Fruit fly (Drosophila melanogaster): ENCODE results near the gene CG13926.

The CG13926 gene

DNA sequence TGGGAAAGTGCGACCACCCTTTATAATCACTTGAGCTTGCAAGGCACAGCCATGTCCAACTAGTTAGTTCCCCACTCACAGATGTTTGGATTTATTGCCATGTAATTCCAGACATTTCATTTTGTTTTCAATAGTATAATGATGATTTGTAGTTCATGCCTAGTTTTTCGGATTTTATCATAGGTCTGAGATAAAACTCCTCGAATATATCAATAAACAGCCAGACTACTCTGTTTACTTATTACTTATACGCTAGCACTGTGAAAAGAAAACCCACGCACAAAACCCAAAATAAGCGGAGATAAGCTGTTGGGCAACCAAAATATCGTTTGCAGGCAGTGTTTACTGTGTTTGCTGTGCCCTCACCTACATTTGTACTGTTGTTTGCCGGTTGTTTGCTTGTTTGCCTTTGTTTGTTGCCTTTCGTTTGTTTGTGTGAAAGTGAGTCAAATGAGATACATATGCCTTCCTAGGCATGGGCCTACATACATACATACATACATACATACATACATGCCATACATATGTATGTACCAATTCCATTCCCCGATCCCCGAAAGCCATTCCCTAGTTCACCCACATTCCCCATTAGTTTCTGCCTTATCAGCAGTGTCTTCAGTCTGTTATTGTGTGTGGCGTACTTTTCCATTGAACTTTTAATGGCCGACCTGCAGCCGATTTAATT lies 38.6 kb downstream of the CG13926 start (continued):
- TF ChIP-seq Doc3 (GFP tag; IDR thresholded peaks at IDR 0.05; ENCODE audit: partially characterized antibody) (no peak), ems (GFP tag; optimal IDR thresholded peaks at IDR 0.05) (peak; percentile 22), fu2 (GFP tag; optimal IDR thresholded peaks at IDR 0.05) (no peak), CG18619 (GFP tag; optimal IDR thresholded peaks at IDR 0.05) (peak; percentile 60), Hmx (GFP tag; optimal IDR thresholded peaks at IDR 0.05) (no peak), CG8944 (GFP tag; optimal IDR thresholded peaks at IDR 0.05) (peak; percentile 50), cas (GFP tag; IDR thresholded peaks at IDR 0.05) (no peak), sd (tag; optimal IDR thresholded peaks at IDR 0.05) (peak; percentile 86), luna (GFP tag; optimal IDR thresholded peaks at IDR 0.05) (no peak), pfk (GFP tag; optimal IDR thresholded peaks at IDR 0.05) (peak; percentile 48), jumu (GFP tag; optimal IDR thresholded peaks at IDR 0.05) (peak; percentile 18), CG6791 (GFP tag; IDR thresholded peaks at IDR 0.05; ENCODE audit: partially characterized antibody) (no peak), gsb-n (tag; optimal IDR thresholded peaks at IDR 0.05) (peak; percentile 76), CG31224 (GFP tag; IDR thresholded peaks at IDR 0.05) (no peak), CG7839 (tag; optimal IDR thresholded peaks at IDR 0.05) (peak; percentile 76), BtbVII (GFP tag; optimal IDR thresholded peaks at IDR 0.05) (peak; percentile 53), CG13775 (GFP tag; optimal IDR thresholded peaks at IDR 0.05) (peak; percentile 49), CG7745 (tag; optimal IDR thresholded peaks at IDR 0.05) (peak; percentile 79), E2f1 (GFP tag; IDR thresholded peaks at IDR 0.05) (0 out of 2 replicates have a peak, but pooled peaks have one; percentile 48), CG7372 (GFP tag; IDR thresholded peaks at IDR 0.05) (no peak), CG12071 (GFP tag; optimal IDR thresholded peaks at IDR 0.05) (peak; percentile 82), cad (GFP tag; optimal IDR thresholded peaks at IDR 0.05) (no peak), Scr (GFP tag; IDR thresholded peaks at IDR 0.05; ENCODE audit: partially characterized antibody) (no peak), Stat92E (GFP tag; optimal IDR thresholded peaks at IDR 0.05) (no peak), Rfx (GFP tag; IDR thresholded peaks at IDR 0.05) (peak; percentile 51; the same call in 1 of the 2 replicates), CG7963 (GFP tag; IDR thresholded peaks at IDR 0.05; ENCODE audit: partially characterized antibody) (no peak), pzg (GFP tag; optimal IDR thresholded peaks at IDR 0.05) (no peak), Pdp1 (GFP tag; optimal IDR thresholded peaks at IDR 0.05) (peak; percentile 43 to 69), pho (GFP tag; optimal IDR thresholded peaks at IDR 0.05) (peak; percentile 31), CG15073 (GFP tag; optimal IDR thresholded peaks at IDR 0.05) (no peak), CHES-1-like (GFP tag; optimal IDR thresholded peaks at IDR 0.05) (peak; percentile 72), Asciz (GFP tag; optimal IDR thresholded peaks at IDR 0.05) (peak; percentile 92), CG33213 (GFP tag; optimal IDR thresholded peaks at IDR 0.05) (peak; percentile 61), grn (GFP tag; optimal IDR thresholded peaks at IDR 0.05) (peak; percentile 34), CG11247 (GFP tag; IDR thresholded peaks at IDR 0.05) (no peak), Spps (tag; optimal IDR thresholded peaks at IDR 0.05) (peak; percentile 71), CG9876 (GFP tag; optimal IDR thresholded peaks at IDR 0.05) (peak; percentile 44), CG8359 (GFP tag; optimal IDR thresholded peaks at IDR 0.05; ENCODE audit: borderline replicate concordance) (peak; percentile 81), Aef1 (GFP tag; IDR thresholded peaks at IDR 0.05) (no peak), CG6683 (GFP tag; optimal IDR thresholded peaks at IDR 0.05) (peak; percentile 48), Hr51 (GFP tag; optimal IDR thresholded peaks at IDR 0.05) (peak in 1 of 2 experiments; percentile 67), CG17186 (GFP tag; optimal IDR thresholded peaks at IDR 0.05) (peak; percentile 75), Hsf (GFP tag; optimal IDR thresholded peaks at IDR 0.05) (peak; percentile 43), hth (optimal IDR thresholded peaks at IDR 0.05) (no peak), CG1603 (tag; optimal IDR thresholded peaks at IDR 0.05) (peak; percentile 81), aop (GFP tag; IDR thresholded peaks at IDR 0.05) (no peak), CG12236 (GFP tag; optimal IDR thresholded peaks at IDR 0.05) (peak; percentile 48), CG10321 (GFP tag; IDR thresholded peaks at IDR 0.05) (no peak), CG8924 (tag; optimal IDR thresholded peaks at IDR 0.05) (peak; percentile 78)
